Worm (Caenorhabditis elegans) whole organism, L3 larva: ENCODE results near the gene ndx-2.

ENCODE experiments used
- ZK546.5 ChIP-seq: sonication (generic microtip); optimal IDR thresholded peaks from 2 replicates; lab custom pipeline; 2017; ENCODE audit warnings: missing biosample characterization, missing genetic modification characterization
- elt-1 ChIP-seq: fragments of 150-350 bp; optimal IDR thresholded peaks from 2 replicates; lab custom pipeline; 2014; ENCODE audit warnings: missing biosample characterization, missing genetic modification characterization
- elt-2 ChIP-seq: sonication (generic microtip); optimal IDR thresholded peaks from 2 replicates; lab custom pipeline; 2016; ENCODE audit warnings: missing genetic modification reagents, mild to moderate bottlenecking, missing genetic modification characterization, missing compliant biosample characterization
- elt-3 ChIP-seq, 3 experiments: fragments of 150-350 bp in 1 of 3; sonication (generic microtip) in 2 of 3; optimal IDR thresholded peaks; 2 replicates in 2 of 3; 4 replicates in 1 of 3; lab custom pipeline; 2014 to 2017; ENCODE audit warnings: missing biosample characterization in 3 of 3, missing genetic modification characterization in 3 of 3
- nhr-43 ChIP-seq: sonication (generic microtip); optimal IDR thresholded peaks from 2 replicates; lab custom pipeline; 2016; ENCODE audit warnings: mild to moderate bottlenecking, missing genetic modification characterization, missing compliant biosample characterization; ENCODE audit not compliant: poor library complexity, severe bottlenecking
- nhr-77 ChIP-seq: fragments of 150-350 bp; optimal IDR thresholded peaks from 2 replicates; lab custom pipeline; 2014; ENCODE audit warnings: missing biosample characterization, missing genetic modification characterization
- snpc-4 ChIP-seq: fragments of 150-350 bp; optimal IDR thresholded peaks from 2 replicates; lab custom pipeline; 2014; ENCODE audit warnings: missing biosample characterization, missing genetic modification characterization
- unc-39 ChIP-seq: sonication (generic microtip); optimal IDR thresholded peaks from 4 replicates; lab custom pipeline; 2017; ENCODE audit warnings: missing biosample characterization, missing genetic modification characterization

ce11 chrV:2673807-2674206 lies 9.0 kb upstream of the ndx-2 start:
- TF ChIP-seq nhr-43 (no peak), unc-39 (tag; lab: Kevin White, UChicago) (no peak), elt-2 (tag; lab: Kevin White, UChicago) (peak; percentile 7), elt-1 (tag; lab: Kevin White, UChicago) (no peak), snpc-4 (no peak), elt-3 (tag; optimal IDR thresholded peaks at IDR 0.05; lab: Kevin White, UChicago) (no peak), nhr-77 (no peak), ZK546.5 (tag; lab: Kevin White, UChicago) (no peak)
